Worm (Caenorhabditis elegans): ENCODE measurements around the gene rpl-7A.

The rpl-7A gene

ce11 chrIV:4360497-4360896 lies 29.9 kb downstream of the rpl-7A start, which contains the start of gene F55F10.1:
TSS of gene F55F10.1 (plus strand) at chrIV:4360837.
- TF ChIP-seq nfya-1 (tag; optimal IDR thresholded peaks at IDR 0.05), result peak; percentile 18
- TF ChIP-seq unc-55 (GFP tag; optimal IDR thresholded peaks at IDR 0.05), result no peak

ce11 chrIV:4359653-4360052 lies 30.7 kb downstream of the rpl-7A start, which contains the start of gene F55F10.3:
TSS of gene F55F10.3 (plus strand) at chrIV:4359953.
- TF ChIP-seq C38D4.7 (GFP tag; optimal IDR thresholded peaks at IDR 0.05), result no peak
- TF ChIP-seq hlh-8 (tag; optimal IDR thresholded peaks at IDR 0.05), result no peak
- TF ChIP-seq ceh-6 (GFP tag; optimal IDR thresholded peaks at IDR 0.05), result no peak
- TF ChIP-seq ceh-45 (GFP tag; IDR thresholded peaks at IDR 0.05), result no peak
- no peak for TF ChIP-seq odd-2 (tag; optimal IDR thresholded peaks at IDR 0.05)
- TF ChIP-seq ceh-48 (tag; optimal IDR thresholded peaks at IDR 0.05), result no peak
- TF ChIP-seq nfya-1 (tag; optimal IDR thresholded peaks at IDR 0.05), result no peak
- no peak for TF ChIP-seq hlh-15 (tag; optimal IDR thresholded peaks at IDR 0.05)
- TF ChIP-seq sox-2 (GFP tag; IDR thresholded peaks at IDR 0.05), result no peak
- TF ChIP-seq ceh-18 (tag; optimal IDR thresholded peaks at IDR 0.05), result no peak
- TF ChIP-seq rnt-1 (tag; optimal IDR thresholded peaks at IDR 0.05), result no peak
- no peak for TF ChIP-seq ref-2 (tag; optimal IDR thresholded peaks at IDR 0.05)
- TF ChIP-seq unc-86 (tag; optimal IDR thresholded peaks at IDR 0.05), result no peak
- no peak for TF ChIP-seq T23F11.4 (GFP tag; optimal IDR thresholded peaks at IDR 0.05)
- TF ChIP-seq ceh-19 (GFP tag; optimal IDR thresholded peaks at IDR 0.05), result no peak
- TF ChIP-seq ceh-30 (tag; optimal IDR thresholded peaks at IDR 0.05), result no peak
- TF ChIP-seq madf-2 (tag; optimal IDR thresholded peaks at IDR 0.05), result no peak
- no peak for TF ChIP-seq npax-4 (tag; optimal IDR thresholded peaks at IDR 0.05)
- TF ChIP-seq gmeb-2 (tag; optimal IDR thresholded peaks at IDR 0.05), result no peak
- no peak for TF ChIP-seq pha-4 (tag; optimal IDR thresholded peaks at IDR 0.05)

ce11 chrIV:4357296-4357695 lies 33.1 kb downstream of the rpl-7A start, which contains the start of gene sars-2:
TSS of gene sars-2 (plus strand) at chrIV:4357636.
- no peak for TF ChIP-seq ama-1 (optimal IDR thresholded peaks at IDR 0.05)
- no peak for TF ChIP-seq T23F11.4 (GFP tag; optimal IDR thresholded peaks at IDR 0.05)
- TF ChIP-seq pros-1 (tag; optimal IDR thresholded peaks at IDR 0.05), result no peak
- TF ChIP-seq mec-3 (tag; optimal IDR thresholded peaks at IDR 0.05; ENCODE audit: borderline replicate concordance), result no peak
- no peak for TF ChIP-seq ceh-14 (tag; optimal IDR thresholded peaks at IDR 0.05)
- TF ChIP-seq ceh-19 (GFP tag; optimal IDR thresholded peaks at IDR 0.05), result no peak
- TF ChIP-seq hlh-30 (tag; optimal IDR thresholded peaks at IDR 0.05; ENCODE audit: insufficient read depth), result no peak
- no peak for TF ChIP-seq eyg-1 (tag; optimal IDR thresholded peaks at IDR 0.05)
- TF ChIP-seq sdc-2 (tag; optimal IDR thresholded peaks at IDR 0.05), result no peak
- TF ChIP-seq F13H6.1 (tag; optimal IDR thresholded peaks at IDR 0.05), result no peak
- no peak for TF ChIP-seq ztf-16 (tag; optimal IDR thresholded peaks at IDR 0.05)
- no peak for TF ChIP-seq hlh-13 (GFP tag; optimal IDR thresholded peaks at IDR 0.05)
- TF ChIP-seq hlh-8 (tag; optimal IDR thresholded peaks at IDR 0.05), result no peak
- TF ChIP-seq Y22D7AL.16 (tag; optimal IDR thresholded peaks at IDR 0.05), result no peak
- no peak for TF ChIP-seq lin-11 (tag; optimal IDR thresholded peaks at IDR 0.05)

ce11 chrIV:4356879-4357278 lies 33.5 kb downstream of the rpl-7A start, which contains the start of gene W03B1.9:
TSS of gene W03B1.9 (minus strand) at chrIV:4356979.
- TF ChIP-seq K09A11.1 (tag; optimal IDR thresholded peaks at IDR 0.05; ENCODE audit: insufficient read depth) (no peak), ceh-31 (tag; optimal IDR thresholded peaks at IDR 0.05) (no peak), pha-2 (tag; optimal IDR thresholded peaks at IDR 0.05) (no peak), unc-55 (GFP tag; optimal IDR thresholded peaks at IDR 0.05) (no peak), ceh-30 (tag; optimal IDR thresholded peaks at IDR 0.05) (no peak), ahr-1 (tag; optimal IDR thresholded peaks at IDR 0.05) (no peak), nhr-11 (tag; optimal IDR thresholded peaks at IDR 0.05) (no peak), ceh-48 (tag; optimal IDR thresholded peaks at IDR 0.05) (no peak), elt-2 (tag; optimal IDR thresholded peaks at IDR 0.05) (no peak), ceh-22 (tag; optimal IDR thresholded peaks at IDR 0.05) (no peak), zip-5 (tag; optimal IDR thresholded peaks at IDR 0.05) (no peak)

All from whole organism, late embryonic.